Fruit fly (Drosophila melanogaster) whole organism, embryonic: ENCODE results near the gene Amun.
A peak's percentile ranks its signal among the peaks of the same experiment; 100 is the strongest.

Experiments used
- ATbp ChIP-seq: fragments of 200-800 bp; sonication (Bioruptor generic); optimal IDR thresholded peaks from 2 replicates; lab custom pipeline; 2017; ENCODE audit warnings: missing biosample characterization, mild to moderate bottlenecking, missing genetic modification characterization, missing genetic modification reagents
- Awh ChIP-seq: fragments of 200-800 bp; sonication (Bioruptor generic); IDR thresholded peaks from 2 replicates; pipeline ENCODE4, ENCODE4 v1.3.6; 2022; ENCODE audit warnings: missing biosample characterization, missing genetic modification characterization
- CG10654 ChIP-seq: fragments of 200-800 bp; sonication (Bioruptor generic); optimal IDR thresholded peaks from 2 replicates; lab custom pipeline; 2016; ENCODE audit warnings: missing biosample characterization, missing genetic modification characterization
- CG11723 ChIP-seq: fragments of 200-800 bp; sonication (Bioruptor generic); optimal IDR thresholded peaks from 2 replicates; lab custom pipeline; 2017; ENCODE audit warnings: missing biosample characterization, mild to moderate bottlenecking, missing genetic modification characterization
- CG14014 ChIP-seq: fragments of 200-800 bp; sonication (Bioruptor generic); IDR thresholded peaks from 2 replicates; pipeline ENCODE4 v1.3.6; 2022; ENCODE audit warnings: missing biosample characterization, missing genetic modification characterization
- CG18619 ChIP-seq: fragments of 200-800 bp; sonication (Bioruptor generic); optimal IDR thresholded peaks from 3 replicates; lab custom pipeline; 2017; ENCODE audit warnings: missing biosample characterization, mild to moderate bottlenecking, missing genetic modification characterization
- CG31224 ChIP-seq: fragments of 200-800 bp; sonication (Bioruptor generic); IDR thresholded peaks from 2 replicates; pipeline ENCODE4 v1.3.6; 2022; ENCODE audit warnings: missing biosample characterization, missing genetic modification characterization
- CG31388 ChIP-seq: fragments of 200-800 bp; sonication (Bioruptor generic); optimal IDR thresholded peaks from 2 replicates; lab custom pipeline; 2016; ENCODE audit warnings: missing biosample characterization, missing genetic modification characterization
- CG4282 ChIP-seq: fragments of 200-800 bp; sonication (Bioruptor generic); optimal IDR thresholded peaks from 2 replicates; lab custom pipeline; 2016; ENCODE audit warnings: missing biosample characterization, missing genetic modification characterization
- CG6654 ChIP-seq: fragments of 200-800 bp; sonication (Bioruptor generic); optimal IDR thresholded peaks from 2 replicates; lab custom pipeline; 2017; ENCODE audit warnings: missing biosample characterization, mild to moderate bottlenecking, missing genetic modification characterization
- CG7372 ChIP-seq: fragments of 200-800 bp; sonication (Bioruptor generic); IDR thresholded peaks from 2 replicates; pipeline ENCODE4 v1.3.6; 2022; ENCODE audit warnings: missing biosample characterization, missing genetic modification characterization
- CG8290 ChIP-seq, 3 experiments: fragments of 200-800 bp; sonication (Bioruptor generic); optimal IDR thresholded peaks; 2 replicates each; lab custom pipeline; 2016 to 2019; ENCODE audit warnings: missing biosample characterization in 3 of 3, missing genetic modification characterization in 3 of 3, mild to moderate bottlenecking in 2 of 3, moderate library complexity in 1 of 3
- CG8944 ChIP-seq: fragments of 200-800 bp; sonication (Bioruptor generic); optimal IDR thresholded peaks from 3 replicates; lab custom pipeline; 2016; ENCODE audit warnings: missing biosample characterization, missing genetic modification characterization
- Camta ChIP-seq: fragments of 200-800 bp; sonication (Bioruptor generic); optimal IDR thresholded peaks from 2 replicates; lab custom pipeline; 2016; ENCODE audit warnings: missing biosample characterization, missing genetic modification characterization
- Doc2 ChIP-seq: fragments of 200-800 bp; sonication (Bioruptor generic); IDR thresholded peaks from 2 replicates; pipeline ENCODE4 v1.3.6; 2022; ENCODE audit warnings: missing biosample characterization, missing genetic modification characterization
- E2f2 ChIP-seq: fragments of 200-800 bp; sonication (Bioruptor generic); IDR thresholded peaks from 2 replicates; pipeline ENCODE4 v1.3.6; 2022; ENCODE audit warnings: missing biosample characterization, missing genetic modification characterization
- Hr3 ChIP-seq: fragments of 200-800 bp; sonication (Bioruptor generic); optimal IDR thresholded peaks from 3 replicates; lab custom pipeline; 2016; ENCODE audit warnings: missing biosample characterization, missing genetic modification characterization
- Hr78 ChIP-seq, 2 experiments: fragments of 200-800 bp in 1 of 2; fragments of >200 bp in 1 of 2; sonication (Bioruptor generic) in 1 of 2; optimal IDR thresholded peaks; 2 replicates each; lab custom pipeline; 2017 to 2019; ENCODE audit warnings: missing biosample characterization in 2 of 2, missing genetic modification characterization in 2 of 2, mild to moderate bottlenecking in 1 of 2, moderate library complexity in 1 of 2
- MBD-R2 ChIP-seq: fragments of 200-800 bp; sonication (Bioruptor generic); IDR thresholded peaks from 2 replicates; pipeline ENCODE4 v1.3.6; 2022; ENCODE audit warnings: missing biosample characterization, missing genetic modification characterization
- Mad ChIP-seq: fragments of 200-800 bp; sonication (Bioruptor generic); optimal IDR thresholded peaks from 2 replicates; lab custom pipeline; 2016; ENCODE audit warnings: missing biosample characterization, missing genetic modification characterization
- Meics ChIP-seq: fragments of 200-800 bp; sonication (Bioruptor generic); optimal IDR thresholded peaks from 2 replicates; lab custom pipeline; 2017; ENCODE audit warnings: missing biosample characterization, mild to moderate bottlenecking, missing genetic modification characterization
- Nf-YC ChIP-seq: fragments of 200-800 bp; optimal IDR thresholded peaks from 3 replicates; lab custom pipeline; 2019; ENCODE audit warnings: missing biosample characterization, mild to moderate bottlenecking, missing genetic modification characterization, moderate library complexity
- Side ChIP-seq: fragments of 200-800 bp; sonication (Bioruptor generic); optimal IDR thresholded peaks from 2 replicates; lab custom pipeline; 2016; ENCODE audit warnings: missing biosample characterization, missing genetic modification characterization
- Taf1 ChIP-seq: fragments of 200-800 bp; sonication (Bioruptor generic); IDR thresholded peaks from 2 replicates; pipeline ENCODE4 v1.3.6; 2022; ENCODE audit warnings: missing biosample characterization, missing genetic modification characterization
- Trl ChIP-seq, 3 experiments: fragments of >200 bp in 2 of 3; fragments of 200-800 bp in 1 of 3; sonication (Bioruptor generic) in 1 of 3; optimal IDR thresholded peaks; 2 replicates in 1 of 3; 3 replicates in 2 of 3; lab custom pipeline; 2016 to 2017; ENCODE audit warnings: missing biosample characterization in 1 of 3, missing genetic modification characterization in 1 of 3
- Vsx1 ChIP-seq: fragments of 200-800 bp; sonication (Bioruptor generic); optimal IDR thresholded peaks from 2 replicates; lab custom pipeline; 2017; ENCODE audit warnings: missing biosample characterization, mild to moderate bottlenecking, missing genetic modification characterization, missing genetic modification reagents
- abd-A ChIP-seq: fragments of 200-800 bp; sonication (Bioruptor generic); optimal IDR thresholded peaks from 3 replicates; lab custom pipeline; 2019; ENCODE audit warnings: missing biosample characterization, mild to moderate bottlenecking, missing genetic modification characterization, moderate library complexity
- az2 ChIP-seq: fragments of 200-800 bp; sonication (Bioruptor generic); optimal IDR thresholded peaks from 3 replicates; lab custom pipeline; 2016; ENCODE audit warnings: missing biosample characterization, missing genetic modification characterization
- btn ChIP-seq: fragments of 200-800 bp; sonication (Bioruptor generic); optimal IDR thresholded peaks from 2 replicates; lab custom pipeline; 2016; ENCODE audit warnings: missing biosample characterization, missing genetic modification characterization
- cato ChIP-seq: fragments of 200-800 bp; sonication (Bioruptor generic); optimal IDR thresholded peaks from 2 replicates; lab custom pipeline; 2016; ENCODE audit warnings: missing biosample characterization, missing genetic modification characterization, borderline replicate concordance
- chinmo ChIP-seq: fragments of 200-800 bp; sonication (Bioruptor generic); IDR thresholded peaks from 4 replicates; pipeline ENCODE4 v1.3.6; 2022; ENCODE audit warnings: missing biosample characterization, missing genetic modification characterization; ENCODE audit not compliant: partially characterized antibody
- chn ChIP-seq: fragments of 200-800 bp; sonication (Bioruptor generic); optimal IDR thresholded peaks from 2 replicates; lab custom pipeline; 2016; ENCODE audit warnings: missing biosample characterization, missing genetic modification characterization
- crc ChIP-seq: fragments of 200-800 bp; sonication (Bioruptor generic); optimal IDR thresholded peaks from 2 replicates; lab custom pipeline; 2016; ENCODE audit warnings: missing biosample characterization, missing genetic modification characterization
- fd64A ChIP-seq: fragments of 200-800 bp; sonication (Bioruptor generic); optimal IDR thresholded peaks from 3 replicates; lab custom pipeline; 2018; ENCODE audit warnings: missing biosample characterization, mild to moderate bottlenecking, missing genetic modification characterization
- gce ChIP-seq: fragments of 200-800 bp; sonication (Bioruptor generic); IDR thresholded peaks from 3 replicates; pipeline ENCODE4 v1.3.6; 2022; ENCODE audit warnings: missing biosample characterization, missing genetic modification characterization
- gsb-n ChIP-seq: fragments of 200-800 bp; sonication (Bioruptor generic); optimal IDR thresholded peaks from 3 replicates; lab custom pipeline; 2018; ENCODE audit warnings: missing biosample characterization, mild to moderate bottlenecking, missing genetic modification characterization
- nmo ChIP-seq: fragments of 200-800 bp; sonication (Bioruptor generic); optimal IDR thresholded peaks from 2 replicates; lab custom pipeline; 2018; ENCODE audit warnings: missing biosample characterization, mild to moderate bottlenecking, missing genetic modification characterization, moderate library complexity
- odd ChIP-seq: fragments of 200-800 bp; sonication (Bioruptor generic); optimal IDR thresholded peaks from 2 replicates; lab custom pipeline; 2017; ENCODE audit warnings: missing biosample characterization, mild to moderate bottlenecking, missing genetic modification characterization
- peb ChIP-seq: fragments of 200-800 bp; sonication (Bioruptor generic); IDR thresholded peaks from 2 replicates; pipeline ENCODE4 v1.3.6; 2022; ENCODE audit warnings: missing biosample characterization, missing genetic modification characterization
- pita ChIP-seq: fragments of 200-800 bp; sonication (Bioruptor generic); optimal IDR thresholded peaks from 2 replicates; lab custom pipeline; 2017; ENCODE audit warnings: missing biosample characterization, mild to moderate bottlenecking, missing genetic modification characterization
- pum ChIP-seq: fragments of 200-800 bp; sonication (Bioruptor generic); optimal IDR thresholded peaks from 2 replicates; lab custom pipeline; 2016; ENCODE audit warnings: missing biosample characterization, missing genetic modification characterization
- pzg ChIP-seq: fragments of 200-800 bp; sonication (Bioruptor generic); optimal IDR thresholded peaks from 3 replicates; lab custom pipeline; 2018; ENCODE audit warnings: missing biosample characterization, mild to moderate bottlenecking, missing genetic modification characterization, moderate library complexity
- row ChIP-seq: fragments of 200-800 bp; sonication (Bioruptor generic); IDR thresholded peaks from 3 replicates; pipeline ENCODE4 v1.3.6; 2022; ENCODE audit warnings: missing biosample characterization, missing genetic modification characterization
- stwl ChIP-seq: fragments of 200-800 bp; sonication (Bioruptor generic); optimal IDR thresholded peaks from 3 replicates; lab custom pipeline; 2018; ENCODE audit warnings: missing biosample characterization, mild to moderate bottlenecking, missing genetic modification characterization, moderate library complexity
- tap ChIP-seq: fragments of 200-800 bp; optimal IDR thresholded peaks from 3 replicates; lab custom pipeline; 2019; ENCODE audit warnings: missing biosample characterization, mild to moderate bottlenecking, missing genetic modification characterization, moderate library complexity
- wdn ChIP-seq: fragments of 200-800 bp; sonication (Bioruptor generic); IDR thresholded peaks from 2 replicates; pipeline ENCODE4 v1.3.6; 2022; ENCODE audit warnings: missing biosample characterization, missing genetic modification characterization
- zfh1 ChIP-seq: fragments of 200-800 bp; sonication (Bioruptor generic); IDR thresholded peaks from 3 replicates; pipeline ENCODE4 v1.3.6; 2022; ENCODE audit warnings: missing biosample characterization, missing genetic modification characterization

Amun gene

DNA sequence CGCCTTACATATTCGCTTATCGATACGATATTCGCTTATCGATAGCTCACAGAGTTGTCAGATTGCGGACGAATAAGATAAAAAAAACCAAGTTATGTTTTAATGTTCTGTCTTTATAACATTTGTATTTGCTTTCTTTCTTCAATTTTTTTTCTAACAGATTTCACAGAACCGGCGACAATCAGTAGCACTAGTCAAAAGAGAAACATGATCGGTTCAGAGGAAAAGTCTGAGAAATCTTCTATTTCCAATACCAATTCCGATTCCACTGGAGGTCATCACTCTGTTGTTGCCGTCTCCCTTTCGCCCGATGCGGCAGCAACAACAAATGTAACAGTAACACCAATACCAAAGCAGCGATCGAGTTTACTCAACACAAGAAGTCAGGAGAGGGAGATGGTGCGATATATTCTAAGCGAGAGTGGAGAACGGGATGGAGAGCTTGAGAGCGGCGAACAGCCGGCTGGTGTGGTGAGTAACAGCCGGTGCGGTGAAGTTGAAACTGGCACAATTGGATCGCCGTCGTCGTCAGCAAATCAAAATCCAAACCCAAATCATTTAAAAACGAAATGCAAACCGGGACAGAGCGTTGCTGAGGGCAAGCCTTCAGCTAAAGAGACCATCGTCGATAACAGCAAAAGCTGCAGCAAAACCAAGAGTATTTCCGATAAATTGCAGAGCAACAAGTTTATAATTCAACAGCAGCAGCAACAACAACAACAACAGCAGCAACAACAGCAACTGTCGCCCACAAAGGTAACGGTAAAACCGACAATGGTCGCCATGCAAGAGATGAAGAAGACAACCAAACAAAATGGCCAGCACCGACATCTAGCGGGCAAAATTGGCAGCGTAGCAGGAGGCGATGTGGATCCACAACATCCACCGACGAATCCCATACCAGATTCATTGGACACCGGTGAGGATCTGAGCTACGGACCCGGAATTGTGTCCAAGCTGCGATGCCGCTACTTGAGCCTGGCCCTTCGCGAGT, 33.5 kb downstream of the Amun start (continued):
- TF ChIP-seq Camta (GFP tag; lab: Kevin White, UChicago) (peak; percentile 61), CG8944 (peak; percentile 63), cato (GFP tag; lab: Kevin White, UChicago) (no peak), odd (peak; percentile 63), Trl (optimal IDR thresholded peaks at IDR 0.05; lab: Kevin White, UChicago) (peak; percentile 77 to 85), Trl (GFP tag; optimal IDR thresholded peaks at IDR 0.05; lab: Kevin White, UChicago) (peak; percentile 76), Hr3 (GFP tag; lab: Kevin White, UChicago) (peak; percentile 41), chinmo (GFP tag; lab: Robert Waterston, UW) (peak; percentile 91; the same call in 2 of the 4 replicates), Side (peak; percentile 70), Nf-YC (tag; lab: Kevin White, UChicago) (peak; percentile 80), Meics (peak; percentile 65), row (peak; percentile 79), CG10654 (GFP tag; lab: Kevin White, UChicago) (peak; percentile 51), pzg (peak; percentile 50), CG18619 (GFP tag; lab: Kevin White, UChicago) (peak; percentile 41), pita (GFP tag; lab: Kevin White, UChicago) (no peak), zfh1 (GFP tag; lab: Robert Waterston, UW) (peak; percentile 42; the same call in 1 of the 3 replicates), az2 (GFP tag; lab: Kevin White, UChicago) (peak; percentile 23), fd64A (no peak), CG11723 (no peak), CG8290 (GFP tag; optimal IDR thresholded peaks at IDR 0.05; lab: Kevin White, UChicago) (peak; percentile 72), CG8290 (tag; optimal IDR thresholded peaks at IDR 0.05; lab: Kevin White, UChicago) (peak; percentile 77 to 89), MBD-R2 (peak; percentile 47; the same call in 1 of the 2 replicates), CG31388 (GFP tag; lab: Kevin White, UChicago) (no peak), CG31224 (GFP tag; lab: Robert Waterston, UW) (no peak), Hr78 (GFP tag; optimal IDR thresholded peaks at IDR 0.05; lab: Kevin White, UChicago) (peak in 1 of 2 experiments; percentile 99), crc (GFP tag; lab: Kevin White, UChicago) (peak; percentile 49), Taf1 (GFP tag; lab: Robert Waterston, UW) (no peak), Mad (GFP tag; lab: Kevin White, UChicago) (no peak), abd-A (tag; lab: Kevin White, UChicago) (peak; percentile 31), Vsx1 (GFP tag; lab: Kevin White, UChicago) (peak; percentile 40), Awh (GFP tag; lab: Robert Waterston, UW) (0 out of 2 replicates have a peak, but pooled peaks have one; percentile 22), CG6654 (no peak), wdn (GFP tag; lab: Robert Waterston, UW) (peak; percentile 64; the same call in 1 of the 2 replicates), btn (GFP tag; lab: Kevin White, UChicago) (no peak), nmo (GFP tag; lab: Kevin White, UChicago) (peak; percentile 67), pum (GFP tag; lab: Kevin White, UChicago) (peak; percentile 62), gsb-n (tag; lab: Kevin White, UChicago) (no peak), CG14014 (GFP tag; lab: Robert Waterston, UW) (peak; percentile 29), CG7372 (GFP tag; lab: Robert Waterston, UW) (peak; percentile 44; the same call in 1 of the 2 replicates), tap (tag; lab: Kevin White, UChicago) (peak; percentile 63), peb (GFP tag; lab: Robert Waterston, UW) (no peak), Doc2 (no peak), ATbp (GFP tag; lab: Kevin White, UChicago) (no peak), chn (GFP tag; lab: Kevin White, UChicago) (peak; percentile 53), stwl (tag; lab: Kevin White, UChicago) (peak; percentile 19), E2f2 (peak; percentile 88), gce (0 out of 3 replicates have a peak, but pooled peaks have one; percentile 21), CG4282 (GFP tag; lab: Kevin White, UChicago) (peak; percentile 65)
